Worm (Caenorhabditis elegans) whole organism, young adult: ENCODE measurements around the gene srd-54.

ENCODE experiments used
- F49E8.2 ChIP-seq: sonication (generic microtip); optimal IDR thresholded peaks from 3 replicates; lab custom pipeline; 2017; ENCODE audit warnings: missing genetic modification characterization, mild to moderate bottlenecking, missing compliant biosample characterization, antibody characterized with exemption, moderate library complexity; ENCODE audit not compliant: insufficient read depth
- akir-1 ChIP-seq: fragments of 200-800 bp; sonication (Bioruptor generic); optimal IDR thresholded peaks from 2 replicates; lab custom pipeline; 2018; ENCODE audit warnings: mild to moderate bottlenecking, missing genetic modification characterization, moderate library complexity, missing compliant biosample characterization
- bed-2 ChIP-seq: fragments of 200-800 bp; sonication (Bioruptor generic); IDR thresholded peaks from 2 replicates; pipeline ENCODE4 v1.3.6; 2022; ENCODE audit warnings: missing genetic modification reagents, missing genetic modification characterization, missing compliant biosample characterization
- ccch-3 ChIP-seq: fragments of 200-800 bp; sonication (Bioruptor generic); optimal IDR thresholded peaks from 2 replicates; lab custom pipeline; 2018; ENCODE audit warnings: mild to moderate bottlenecking, missing genetic modification characterization, missing compliant biosample characterization
- ceh-100 ChIP-seq: fragments of 200-800 bp; sonication (Bioruptor generic); IDR thresholded peaks from 2 replicates; pipeline ENCODE4 v1.3.6; 2022; ENCODE audit warnings: missing genetic modification reagents, missing genetic modification characterization, missing compliant biosample characterization
- ceh-27 ChIP-seq: fragments of 200-800 bp; sonication (Bioruptor generic); optimal IDR thresholded peaks from 2 replicates; lab custom pipeline; 2018; ENCODE audit warnings: mild to moderate bottlenecking, missing genetic modification characterization, moderate library complexity, missing compliant biosample characterization
- ceh-79 ChIP-seq: sonication (generic microtip); optimal IDR thresholded peaks from 2 replicates; lab custom pipeline; 2017; ENCODE audit warnings: mild to moderate bottlenecking, missing genetic modification characterization, missing compliant biosample characterization
- gei-17 ChIP-seq: fragments of 200-800 bp; sonication (Bioruptor generic); optimal IDR thresholded peaks from 2 replicates; lab custom pipeline; 2018; ENCODE audit warnings: mild to moderate bottlenecking, missing genetic modification characterization, missing compliant biosample characterization
- hrde-1 ChIP-seq: sonication (generic microtip); optimal IDR thresholded peaks from 2 replicates; lab custom pipeline; 2016; ENCODE audit warnings: missing genetic modification characterization, mild to moderate bottlenecking, missing compliant biosample characterization, moderate library complexity, missing genotype, missing genetic modification reagents, borderline replicate concordance
- lin-40 ChIP-seq: sonication (generic microtip); optimal IDR thresholded peaks from 2 replicates; lab custom pipeline; 2016; ENCODE audit warnings: missing genetic modification characterization, mild to moderate bottlenecking, missing compliant biosample characterization, missing genotype, missing genetic modification reagents
- madf-10 ChIP-seq: sonication (generic microtip); optimal IDR thresholded peaks from 2 replicates; lab custom pipeline; 2016; ENCODE audit warnings: mild to moderate bottlenecking, missing genetic modification characterization, missing compliant biosample characterization
- madf-8 ChIP-seq: fragments of 200-800 bp; sonication (Bioruptor generic); conservative IDR thresholded peaks from 2 replicates; pipeline ENCODE4 v1.3.6; 2022; ENCODE audit warnings: missing genetic modification reagents, missing genetic modification characterization, missing compliant biosample characterization
- nhr-80 ChIP-seq: sonication (generic microtip); optimal IDR thresholded peaks from 2 replicates; lab custom pipeline; 2016; ENCODE audit warnings: missing genetic modification characterization, missing compliant biosample characterization
- pha-4 ChIP-seq: fragments of 150-350 bp; sonication (generic microtip); optimal IDR thresholded peaks from 2 replicates; lab custom pipeline; 2014; ENCODE audit warnings: missing biosample characterization, missing genetic modification reagents, missing genetic modification characterization
- rcor-1 ChIP-seq: fragments of 200-800 bp; sonication (Bioruptor generic); IDR thresholded peaks from 2 replicates; pipeline ENCODE4 v1.3.6; 2022; ENCODE audit warnings: missing genetic modification reagents, missing genetic modification characterization, missing compliant biosample characterization
- sea-2 ChIP-seq: fragments of 200-800 bp; sonication (Bioruptor generic); IDR thresholded peaks from 2 replicates; pipeline ENCODE4 v1.3.6; 2022; ENCODE audit warnings: missing genetic modification characterization, missing compliant biosample characterization
- snpc-1.3 ChIP-seq: sonication (generic microtip); optimal IDR thresholded peaks from 2 replicates; lab custom pipeline; 2017; ENCODE audit warnings: missing genetic modification characterization, mild to moderate bottlenecking, missing compliant biosample characterization, antibody characterized with exemption, moderate library complexity, missing genotype, missing genetic modification reagents; ENCODE audit not compliant: insufficient read depth
- tbx-9 ChIP-seq: sonication (generic microtip); optimal IDR thresholded peaks from 2 replicates; lab custom pipeline; 2016; ENCODE audit warnings: borderline replicate concordance, missing genetic modification characterization, inconsistent platforms, missing compliant biosample characterization
- unc-130 ChIP-seq: sonication (generic microtip); optimal IDR thresholded peaks from 2 replicates; lab custom pipeline; 2016; ENCODE audit warnings: missing genetic modification reagents, missing genetic modification characterization, missing compliant biosample characterization
- xnd-1 ChIP-seq: sonication (generic microtip); optimal IDR thresholded peaks from 2 replicates; lab custom pipeline; 2016; ENCODE audit warnings: missing genotype, missing genetic modification reagents, missing genetic modification characterization, missing compliant biosample characterization
- ztf-18 ChIP-seq: sonication (generic microtip); optimal IDR thresholded peaks from 2 replicates; lab custom pipeline; 2016; ENCODE audit warnings: missing genotype, mild to moderate bottlenecking, missing genetic modification characterization, missing compliant biosample characterization
- ztf-22 ChIP-seq: fragments of 200-800 bp; sonication (Bioruptor generic); optimal IDR thresholded peaks from 2 replicates; lab custom pipeline; 2018; ENCODE audit warnings: mild to moderate bottlenecking, missing genetic modification characterization, moderate library complexity, missing compliant biosample characterization

The srd-54 gene

DNA sequence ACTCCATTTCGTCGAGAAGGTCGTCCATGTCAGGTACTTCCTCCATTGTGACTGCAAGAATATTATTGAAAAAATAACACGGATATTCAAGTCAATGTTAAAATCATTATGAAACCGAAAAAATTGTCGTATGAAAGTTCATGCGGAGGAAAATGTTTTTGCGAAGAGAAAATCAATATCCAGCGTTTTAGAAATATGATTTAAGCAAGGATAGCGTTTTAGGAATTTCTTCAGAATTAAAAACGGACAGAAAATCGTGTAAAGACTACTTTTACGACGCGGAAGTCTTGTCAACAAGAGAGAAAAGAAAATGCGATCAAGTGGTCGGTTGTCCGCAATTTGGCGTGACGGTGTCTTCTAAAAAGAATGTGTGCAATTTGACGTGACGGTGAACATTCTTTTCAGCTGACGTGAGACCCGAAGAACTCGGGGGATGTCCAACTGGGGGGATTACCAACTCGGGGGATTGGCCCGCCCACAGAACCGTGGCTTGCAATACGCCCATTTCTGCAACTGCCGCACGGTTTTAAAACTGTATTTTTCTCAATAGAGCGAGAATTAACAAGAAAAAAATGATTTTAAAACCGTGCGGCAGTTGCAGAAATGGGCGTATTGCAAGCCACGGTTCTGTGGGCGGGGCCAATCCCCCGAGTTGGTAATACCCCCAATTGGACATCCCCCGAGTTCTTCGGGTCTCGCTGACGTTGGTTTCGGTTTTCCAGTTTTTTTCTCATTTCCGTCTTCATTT, 46.2 kb downstream of the srd-54 start, which contains the start of the genes aka-1 and ubc-6 (continued):
- TF ChIP-seq ceh-79 (tag; lab: Kevin White, UChicago) = no peak
- TF ChIP-seq rcor-1 (GFP tag; lab: Robert Waterston, UW) = peak; percentile 93
- peak; percentile 98 for TF ChIP-seq ceh-100
- TF ChIP-seq pha-4 (tag; lab: Kevin White, UChicago) = no peak
- TF ChIP-seq akir-1 = peak; percentile 56
- TF ChIP-seq madf-10 (tag; lab: Kevin White, UChicago) = peak; percentile 91
- peak; percentile 66 for TF ChIP-seq gei-17 (GFP tag; lab: Kevin White, UChicago)
- TF ChIP-seq sea-2 = 0 out of 2 replicates have a peak, but pooled peaks have one; percentile 34
- TF ChIP-seq tbx-9 (tag; lab: Kevin White, UChicago) = no peak
- no peak for TF ChIP-seq ccch-3 (GFP tag; lab: Kevin White, UChicago)
- peak; percentile 73 for TF ChIP-seq ztf-22 (GFP tag; lab: Kevin White, UChicago)
- peak; percentile 83 for TF ChIP-seq unc-130 (GFP tag; lab: Kevin White, UChicago)
- TF ChIP-seq nhr-80 (tag; lab: Kevin White, UChicago) = peak; percentile 86

DNA sequence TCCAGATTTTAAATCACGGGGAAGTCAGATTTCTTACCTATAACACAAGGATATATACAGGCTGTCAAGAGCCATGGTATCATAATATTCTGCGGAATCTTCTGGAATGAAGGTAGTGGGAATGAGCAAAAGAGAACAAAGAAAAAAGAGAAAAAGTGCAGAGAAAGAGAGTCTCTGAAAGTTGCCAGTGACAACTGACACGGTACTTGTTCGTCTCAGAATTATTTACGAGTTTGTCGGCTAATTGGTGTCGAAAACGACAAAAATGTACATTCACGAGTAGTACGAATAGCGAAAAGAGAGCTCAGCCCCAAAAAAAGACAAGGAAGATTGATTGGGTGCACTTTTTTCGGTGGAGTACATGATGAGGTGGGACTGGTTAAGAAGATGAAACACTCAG, 50.6 kb downstream of the srd-54 start, which contains the start of gene cah-2:
cah-2 (minus strand) TSS at position 101 of the 400 bp plus-strand sequence.
- TF ChIP-seq hrde-1 (tag; lab: Kevin White, UChicago) (no peak), F49E8.2 (no peak), xnd-1 (tag; lab: Kevin White, UChicago) (no peak), ceh-27 (no peak), lin-40 (tag; lab: Kevin White, UChicago) (no peak), ztf-18 (no peak), bed-2 (GFP tag; lab: Robert Waterston, UW) (no peak), madf-8 (GFP tag; lab: Robert Waterston, UW) (no peak), snpc-1.3 (no peak)
